Worm (Caenorhabditis elegans) whole organism, L1 larva: ENCODE results near the gene grl-5.

Source experiments
- dpl-1 ChIP-seq, 3 experiments: fragments of 150-350 bp in 2 of 3; sonication (generic microtip) in 1 of 3; optimal IDR thresholded peaks; 2 replicates each; lab custom pipeline; 2014 to 2017; ENCODE audit warnings: missing biosample characterization in 3 of 3, missing genetic modification characterization in 3 of 3, missing genetic modification reagents in 3 of 3
- egl-13 ChIP-seq: sonication (generic microtip); optimal IDR thresholded peaks from 2 replicates; lab custom pipeline; 2016; ENCODE audit warnings: missing genotype, missing genetic modification reagents, missing genetic modification characterization, missing compliant biosample characterization
- fos-1 ChIP-seq: fragments of 150-350 bp; optimal IDR thresholded peaks from 2 replicates; lab custom pipeline; 2014; ENCODE audit warnings: missing biosample characterization, missing genetic modification characterization
- nhr-28 ChIP-seq: fragments of 150-350 bp; optimal IDR thresholded peaks from 2 replicates; lab custom pipeline; 2014; ENCODE audit warnings: missing biosample characterization, missing genetic modification characterization
- nhr-77 ChIP-seq: fragments of 150-350 bp; optimal IDR thresholded peaks from 2 replicates; lab custom pipeline; 2014; ENCODE audit warnings: missing biosample characterization, missing genetic modification characterization

DNA sequence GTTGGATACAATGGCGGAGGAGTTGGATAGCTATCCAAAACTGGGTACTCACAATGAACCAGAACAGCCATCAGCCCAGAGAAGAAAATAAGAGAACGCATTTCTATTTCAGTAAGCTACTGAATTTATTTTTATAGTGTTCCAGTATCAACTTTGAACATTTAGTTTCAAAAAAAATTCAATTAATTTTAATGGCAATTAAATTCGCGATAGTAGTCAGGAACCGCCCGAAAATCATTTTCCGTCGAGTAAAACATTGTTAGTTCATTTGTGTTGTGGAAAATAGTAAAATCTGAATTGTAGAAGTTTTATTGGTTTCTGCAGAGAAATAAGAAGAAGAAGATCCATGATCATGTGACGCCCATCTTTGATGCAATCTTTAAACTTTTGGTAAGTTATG is 3.7 kb upstream of the grl-5 start, which contains the start of gene Y47D7A.6:
- no peak for TF ChIP-seq egl-13 (tag; lab: Kevin White, UChicago)
- TF ChIP-seq nhr-77 (tag; lab: Kevin White, UChicago): no peak
- no peak for TF ChIP-seq fos-1
- no peak for TF ChIP-seq dpl-1 (GFP tag; optimal IDR thresholded peaks at IDR 0.05; lab: Kevin White, UChicago)
- no peak for TF ChIP-seq nhr-28 (tag; lab: Kevin White, UChicago)
